Fruit fly (Drosophila melanogaster) whole organism, embryonic: ENCODE data around the gene CG14439.

Experiments
- Abd-B ChIP-seq: fragments of 200-800 bp; sonication (Bioruptor generic); optimal IDR thresholded peaks from 2 replicates; lab custom pipeline; 2018; ENCODE audit warnings: missing biosample characterization, mild to moderate bottlenecking, missing genetic modification characterization, moderate library complexity
- Aef1 ChIP-seq: fragments of 200-800 bp; sonication (Bioruptor generic); IDR thresholded peaks from 3 replicates; pipeline ENCODE4 v1.3.6; 2022; ENCODE audit warnings: missing biosample characterization, missing genetic modification characterization
- CG1024 ChIP-seq: fragments of 200-800 bp; sonication (Bioruptor generic); IDR thresholded peaks from 2 replicates; pipeline ENCODE4 v1.3.6; 2022; ENCODE audit warnings: missing biosample characterization, missing genetic modification characterization
- CG10654 ChIP-seq: fragments of 200-800 bp; sonication (Bioruptor generic); optimal IDR thresholded peaks from 2 replicates; lab custom pipeline; 2016; ENCODE audit warnings: missing biosample characterization, missing genetic modification characterization
- CG11695 ChIP-seq: fragments of 200-800 bp; sonication (Bioruptor generic); IDR thresholded peaks from 3 replicates; pipeline ENCODE4 v1.3.6; 2022; ENCODE audit warnings: missing biosample characterization, missing genetic modification characterization
- CG12155 ChIP-seq: fragments of 200-800 bp; sonication (Bioruptor generic); optimal IDR thresholded peaks from 3 replicates; lab custom pipeline; 2016; ENCODE audit warnings: missing biosample characterization, missing genetic modification characterization
- CG12659 ChIP-seq: fragments of 200-800 bp; sonication (Bioruptor generic); optimal IDR thresholded peaks from 3 replicates; lab custom pipeline; 2017; ENCODE audit warnings: mild to moderate bottlenecking, missing biosample characterization, missing genetic modification reagents, missing genetic modification characterization
- CG14441 ChIP-seq: fragments of 200-800 bp; sonication (Bioruptor generic); IDR thresholded peaks from 2 replicates; pipeline ENCODE4 v1.3.6; 2022; ENCODE audit warnings: missing biosample characterization, missing genetic modification characterization
- CG15479 ChIP-seq: fragments of 200-800 bp; sonication (Bioruptor generic); optimal IDR thresholded peaks from 3 replicates; lab custom pipeline; 2019; ENCODE audit warnings: missing biosample characterization, mild to moderate bottlenecking, missing genetic modification characterization, moderate library complexity
- CG16813 ChIP-seq: fragments of 200-800 bp; sonication (Bioruptor generic); IDR thresholded peaks from 3 replicates; pipeline ENCODE4 v1.3.6; 2022; ENCODE audit warnings: missing biosample characterization, missing genetic modification characterization; ENCODE audit not compliant: partially characterized antibody
- CG17186 ChIP-seq: fragments of 200-800 bp; sonication (Bioruptor generic); optimal IDR thresholded peaks from 3 replicates; lab custom pipeline; 2017; ENCODE audit warnings: missing biosample characterization, missing genetic modification reagents, missing genetic modification characterization
- CG17359 ChIP-seq: fragments of 200-800 bp; sonication (Bioruptor generic); optimal IDR thresholded peaks from 3 replicates; lab custom pipeline; 2018; ENCODE audit warnings: missing biosample characterization, mild to moderate bottlenecking, missing genetic modification characterization, moderate library complexity
- CG17912 ChIP-seq: fragments of 200-800 bp; sonication (Bioruptor generic); optimal IDR thresholded peaks from 2 replicates; lab custom pipeline; 2018; ENCODE audit warnings: missing biosample characterization, mild to moderate bottlenecking, missing genetic modification characterization
- CG2712 ChIP-seq: fragments of 200-800 bp; optimal IDR thresholded peaks from 3 replicates; lab custom pipeline; 2019; ENCODE audit warnings: missing biosample characterization, mild to moderate bottlenecking, missing genetic modification characterization, moderate library complexity
- CG30403 ChIP-seq: fragments of 200-800 bp; sonication (Bioruptor generic); optimal IDR thresholded peaks from 3 replicates; lab custom pipeline; 2016; ENCODE audit warnings: missing biosample characterization, missing genetic modification characterization
- CG32532 ChIP-seq: fragments of 200-800 bp; sonication (Bioruptor generic); IDR thresholded peaks from 2 replicates; pipeline ENCODE4 v1.3.6; 2022; ENCODE audit warnings: missing biosample characterization, missing genetic modification characterization
- CG3995 ChIP-seq: fragments of 200-800 bp; sonication (Bioruptor generic); optimal IDR thresholded peaks from 3 replicates; lab custom pipeline; 2016; ENCODE audit warnings: missing biosample characterization, missing genetic modification characterization
- CG4282 ChIP-seq: fragments of 200-800 bp; sonication (Bioruptor generic); optimal IDR thresholded peaks from 2 replicates; lab custom pipeline; 2016; ENCODE audit warnings: missing biosample characterization, missing genetic modification characterization
- CG5245 ChIP-seq: fragments of 200-800 bp; sonication (Bioruptor generic); optimal IDR thresholded peaks from 3 replicates; lab custom pipeline; 2016; ENCODE audit warnings: missing biosample characterization, missing genetic modification characterization
- CG9876 ChIP-seq: fragments of 200-800 bp; sonication (Bioruptor generic); optimal IDR thresholded peaks from 2 replicates; lab custom pipeline; 2016; ENCODE audit warnings: missing biosample characterization, missing genetic modification characterization
- Chrac-16 ChIP-seq: fragments of 200-800 bp; sonication (Bioruptor generic); optimal IDR thresholded peaks from 3 replicates; lab custom pipeline; 2016; ENCODE audit warnings: missing biosample characterization, missing genetic modification characterization
- D19A ChIP-seq: fragments of 200-800 bp; optimal IDR thresholded peaks from 3 replicates; lab custom pipeline; 2019; ENCODE audit warnings: missing biosample characterization, mild to moderate bottlenecking, missing genetic modification characterization, moderate library complexity
- D19B ChIP-seq: fragments of 200-800 bp; sonication (Bioruptor generic); optimal IDR thresholded peaks from 2 replicates; lab custom pipeline; 2017; ENCODE audit warnings: missing biosample characterization, mild to moderate bottlenecking, missing genetic modification characterization
- Doc2 ChIP-seq: fragments of 200-800 bp; sonication (Bioruptor generic); IDR thresholded peaks from 2 replicates; pipeline ENCODE4 v1.3.6; 2022; ENCODE audit warnings: missing biosample characterization, missing genetic modification characterization
- Nf-YC ChIP-seq: fragments of 200-800 bp; optimal IDR thresholded peaks from 3 replicates; lab custom pipeline; 2019; ENCODE audit warnings: missing biosample characterization, mild to moderate bottlenecking, missing genetic modification characterization, moderate library complexity
- Rfx ChIP-seq: fragments of 200-800 bp; sonication (Bioruptor generic); IDR thresholded peaks from 2 replicates; pipeline ENCODE4 v1.3.6; 2022; ENCODE audit warnings: missing biosample characterization, missing genetic modification characterization
- Scr ChIP-seq: fragments of 200-800 bp; sonication (Bioruptor generic); IDR thresholded peaks from 2 replicates; pipeline ENCODE4 v1.3.6; 2022; ENCODE audit warnings: missing biosample characterization, missing genetic modification characterization; ENCODE audit not compliant: partially characterized antibody
- Trl ChIP-seq, 3 experiments: fragments of >200 bp in 2 of 3; fragments of 200-800 bp in 1 of 3; sonication (Bioruptor generic) in 1 of 3; optimal IDR thresholded peaks; 2 replicates in 1 of 3; 3 replicates in 2 of 3; lab custom pipeline; 2016 to 2017; ENCODE audit warnings: missing biosample characterization in 1 of 3, missing genetic modification characterization in 1 of 3
- ac ChIP-seq: fragments of 200-800 bp; sonication (Bioruptor generic); optimal IDR thresholded peaks from 3 replicates; lab custom pipeline; 2017; ENCODE audit warnings: missing biosample characterization, mild to moderate bottlenecking, missing genetic modification characterization
- bsh ChIP-seq, 2 experiments: fragments of 200-800 bp; sonication (Bioruptor generic); optimal IDR thresholded peaks; 2 replicates each; lab custom pipeline; 2017 to 2018; ENCODE audit warnings: mild to moderate bottlenecking in 2 of 2, missing biosample characterization in 2 of 2, missing genetic modification characterization in 2 of 2, moderate library complexity in 1 of 2
- chm ChIP-seq: fragments of 200-800 bp; sonication (Bioruptor generic); IDR thresholded peaks from 2 replicates; pipeline ENCODE4 v1.3.6; 2022; ENCODE audit warnings: missing biosample characterization, missing genetic modification characterization
- crp ChIP-seq, 2 experiments: fragments of 200-800 bp; sonication (Bioruptor generic); optimal IDR thresholded peaks; 2 replicates in 1 of 2; 3 replicates in 1 of 2; lab custom pipeline; 2017; ENCODE audit warnings: missing biosample characterization in 2 of 2, missing genetic modification characterization in 2 of 2, mild to moderate bottlenecking in 1 of 2, moderate library complexity in 1 of 2
- dmrt11E ChIP-seq: fragments of 200-800 bp; sonication (Bioruptor generic); optimal IDR thresholded peaks from 3 replicates; lab custom pipeline; 2018; ENCODE audit warnings: missing biosample characterization, mild to moderate bottlenecking, missing genetic modification characterization, moderate library complexity
- gcm2 ChIP-seq: fragments of 200-800 bp; sonication (Bioruptor generic); optimal IDR thresholded peaks from 2 replicates; lab custom pipeline; 2016; ENCODE audit warnings: missing biosample characterization, missing genetic modification characterization
- gro ChIP-seq: fragments of 200-800 bp; sonication (Bioruptor generic); optimal IDR thresholded peaks from 2 replicates; lab custom pipeline; 2016; ENCODE audit warnings: missing biosample characterization, missing genetic modification characterization
- hbn ChIP-seq: fragments of 200-800 bp; sonication (Bioruptor generic); IDR thresholded peaks from 2 replicates; pipeline ENCODE4 v1.3.6; 2022; ENCODE audit warnings: missing biosample characterization, missing genetic modification characterization; ENCODE audit not compliant: partially characterized antibody
- lov ChIP-seq, 2 experiments: fragments of 200-800 bp in 1 of 2; fragments of >200 bp in 1 of 2; sonication (Bioruptor generic) in 1 of 2; IDR thresholded peaks in 1 of 2; optimal IDR thresholded peaks in 1 of 2; 2 replicates in 1 of 2; 3 replicates in 1 of 2; pipeline versions ENCODE4 v1.3.6 to Lab custom; 2017 to 2022; ENCODE audit warnings: missing biosample characterization in 1 of 2, missing genetic modification characterization in 1 of 2
- nerfin-2 ChIP-seq: fragments of 200-800 bp; sonication (Bioruptor generic); IDR thresholded peaks from 2 replicates; pipeline ENCODE4 v1.3.6; 2022; ENCODE audit warnings: missing biosample characterization, missing genetic modification characterization; ENCODE audit not compliant: partially characterized antibody
- pho ChIP-seq: fragments of 200-800 bp; sonication (Bioruptor generic); optimal IDR thresholded peaks from 2 replicates; lab custom pipeline; 2016; ENCODE audit warnings: missing biosample characterization, missing genetic modification characterization
- prd ChIP-seq, 3 experiments: fragments of >200 bp in 2 of 3; fragments of 200-800 bp in 1 of 3; sonication (Bioruptor generic) in 1 of 3; optimal IDR thresholded peaks in 2 of 3; IDR thresholded peaks in 1 of 3; 2 replicates in 2 of 3; 3 replicates in 1 of 3; pipeline versions ENCODE4 v1.3.6 to Lab custom; 2017 to 2022; ENCODE audit warnings: missing biosample characterization in 1 of 3, missing genetic modification characterization in 1 of 3
- run ChIP-seq: fragments of 200-800 bp; sonication (Bioruptor generic); optimal IDR thresholded peaks from 3 replicates; lab custom pipeline; 2018; ENCODE audit warnings: missing biosample characterization, mild to moderate bottlenecking, missing genetic modification characterization
- seq ChIP-seq: fragments of 200-800 bp; sonication (Bioruptor generic); IDR thresholded peaks from 2 replicates; pipeline ENCODE4 v1.3.6; 2022; ENCODE audit warnings: missing biosample characterization, missing genetic modification characterization
- slbo ChIP-seq: fragments of 200-800 bp; sonication (Bioruptor generic); IDR thresholded peaks from 2 replicates; pipeline ENCODE4 v1.3.6; 2022; ENCODE audit warnings: missing biosample characterization, missing genetic modification characterization
- stc ChIP-seq: fragments of 200-800 bp; sonication (Bioruptor generic); IDR thresholded peaks from 2 replicates; pipeline ENCODE4 v1.3.6; 2022; ENCODE audit warnings: missing biosample characterization, missing genetic modification characterization
- tgo ChIP-seq: fragments of 200-800 bp; sonication (Bioruptor generic); IDR thresholded peaks from 3 replicates; pipeline ENCODE4 v1.3.6; 2022; ENCODE audit warnings: missing biosample characterization, missing genetic modification characterization
- toy ChIP-seq: fragments of 200-800 bp; sonication (Bioruptor generic); IDR thresholded peaks from 2 replicates; pipeline ENCODE4 v1.3.6; 2022; ENCODE audit warnings: missing biosample characterization, missing genetic modification characterization
- trem ChIP-seq: fragments of 200-800 bp; optimal IDR thresholded peaks from 3 replicates; lab custom pipeline; 2019; ENCODE audit warnings: missing biosample characterization, mild to moderate bottlenecking, missing genetic modification characterization, moderate library complexity
- trh ChIP-seq: fragments of 200-800 bp; sonication (Bioruptor generic); optimal IDR thresholded peaks from 2 replicates; lab custom pipeline; 2016; ENCODE audit warnings: missing biosample characterization, missing genetic modification characterization
- wek ChIP-seq: fragments of 200-800 bp; sonication (Bioruptor generic); optimal IDR thresholded peaks from 3 replicates; lab custom pipeline; 2018; ENCODE audit warnings: missing biosample characterization, mild to moderate bottlenecking, missing genetic modification characterization, moderate library complexity

Gene CG14439

dm6 chrX:6793390-6793789 lies 46.0 kb downstream of the CG14439 start (continued):
- TF ChIP-seq CG5245 (GFP tag; lab: Kevin White, UChicago) (peak; percentile 42), slbo (GFP tag; lab: Robert Waterston, UW) (peak; percentile 91), CG17186 (GFP tag; lab: Kevin White, UChicago) (no peak), trem (tag; lab: Kevin White, UChicago) (no peak), CG10654 (GFP tag; lab: Kevin White, UChicago) (peak; percentile 53), CG17912 (no peak), gro (peak; percentile 84), pho (GFP tag; lab: Kevin White, UChicago) (peak; percentile 75), crp (GFP tag; optimal IDR thresholded peaks at IDR 0.05; lab: Kevin White, UChicago) (no peak), nerfin-2 (GFP tag; lab: Robert Waterston, UW) (no peak), CG2712 (tag; lab: Kevin White, UChicago) (peak; percentile 37), Aef1 (GFP tag; lab: Robert Waterston, UW) (peak; percentile 74), CG4282 (peak; percentile 68), trh (GFP tag; lab: Kevin White, UChicago) (peak; percentile 15), gcm2 (GFP tag; lab: Kevin White, UChicago) (no peak), lov (optimal IDR thresholded peaks at IDR 0.05; lab: Kevin White, UChicago) (no peak), lov (GFP tag; IDR thresholded peaks at IDR 0.05; lab: Robert Waterston, UW) (no peak), Nf-YC (tag; lab: Kevin White, UChicago) (no peak), CG3995 (GFP tag; lab: Kevin White, UChicago) (peak; percentile 51), hbn (GFP tag; lab: Robert Waterston, UW) (no peak), CG11695 (peak; percentile 74; the same call in 2 of the 3 replicates), D19A (tag; lab: Kevin White, UChicago) (no peak), CG32532 (GFP tag; lab: Robert Waterston, UW) (peak; percentile 89), CG1024 (GFP tag; lab: Robert Waterston, UW) (0 out of 2 replicates have a peak, but pooled peaks have one; percentile 5), CG12155 (peak; percentile 75), CG15479 (GFP tag; lab: Kevin White, UChicago) (no peak), Rfx (peak; percentile 91), D19B (GFP tag; lab: Kevin White, UChicago) (peak; percentile 22), Doc2 (no peak), tgo (GFP tag; lab: Robert Waterston, UW) (peak; percentile 72), prd (optimal IDR thresholded peaks at IDR 0.05; lab: Kevin White, UChicago) (no peak), prd (GFP tag; IDR thresholded peaks at IDR 0.05; lab: Robert Waterston, UW) (peak; percentile 82), CG14441 (peak; percentile 84), toy (GFP tag; lab: Robert Waterston, UW) (peak; percentile 65), Scr (GFP tag; lab: Robert Waterston, UW) (no peak), CG17359 (tag; lab: Kevin White, UChicago) (peak; percentile 81), CG9876 (GFP tag; lab: Kevin White, UChicago) (peak; percentile 47), ac (GFP tag; lab: Kevin White, UChicago) (no peak), CG12659 (GFP tag; lab: Kevin White, UChicago) (peak; percentile 64), Chrac-16 (GFP tag; lab: Kevin White, UChicago) (peak; percentile 56), wek (GFP tag; lab: Kevin White, UChicago) (peak; percentile 46), CG30403 (GFP tag; lab: Kevin White, UChicago) (peak; percentile 75), bsh (GFP tag; optimal IDR thresholded peaks at IDR 0.05; lab: Kevin White, UChicago) (peak; percentile 37 to 53), Trl (optimal IDR thresholded peaks at IDR 0.05; lab: Kevin White, UChicago) (no peak), Trl (GFP tag; optimal IDR thresholded peaks at IDR 0.05; lab: Kevin White, UChicago) (peak; percentile 51), dmrt11E (tag; lab: Kevin White, UChicago) (no peak), seq (GFP tag; lab: Robert Waterston, UW) (peak; percentile 68), chm (GFP tag; lab: Robert Waterston, UW) (peak; percentile 59; the same call in 1 of the 2 replicates), run (tag; lab: Kevin White, UChicago) (no peak), stc (GFP tag; lab: Robert Waterston, UW) (peak; percentile 73), CG16813 (GFP tag; lab: Robert Waterston, UW) (no peak), Abd-B (GFP tag; lab: Kevin White, UChicago) (peak; percentile 58)
